In the genomic region with DNA sequence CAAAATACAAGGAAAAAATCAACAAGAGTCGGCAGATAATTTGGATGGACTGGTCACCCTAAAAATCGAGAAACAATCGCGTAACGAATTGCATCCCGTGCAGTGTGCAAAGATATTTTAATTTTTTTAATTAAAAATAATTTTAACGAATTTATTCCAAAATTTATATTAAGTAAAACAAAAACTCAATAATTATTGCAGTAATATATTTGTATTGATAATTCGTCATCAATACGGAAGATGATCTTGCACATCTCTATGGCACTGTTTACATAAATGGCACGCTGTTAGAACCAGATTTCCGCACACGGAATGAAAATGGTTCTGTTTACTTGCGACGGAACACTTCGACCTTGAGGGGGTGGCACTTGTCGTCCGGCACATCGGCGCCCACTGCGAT, we compare ENCODE assay signal across 1 fruit fly cellular context.
TF ChIP-seq lines count a peak whose summit lies in the region.

A gene (minus strand): TSS at position 52 of the 400 bp plus-strand sequence.

TF ChIP-seq in whole organism, embryonic, 481 proteins besides CTCF, POLR2A, EP300 and RAD21 (continued from another document):
- TF ChIP-seq CG16779 (GFP tag; IDR thresholded peaks at IDR 0.05; lab: Robert Waterston, UW), result peak; percentile 84
- TF ChIP-seq CG12659 (GFP tag; optimal IDR thresholded peaks at IDR 0.05; lab: Kevin White, UChicago), result peak; percentile 93
- no peak for TF ChIP-seq CG5180 (GFP tag; optimal IDR thresholded peaks at IDR 0.05; lab: Kevin White, UChicago)
- TF ChIP-seq dmrt99B (tag; optimal IDR thresholded peaks at IDR 0.05; lab: Kevin White, UChicago), result peak; percentile 90
- no peak for TF ChIP-seq fru (optimal IDR thresholded peaks at IDR 0.05; lab: Kevin White, UChicago)
- TF ChIP-seq Ets97D (GFP tag; optimal IDR thresholded peaks at IDR 0.05; lab: Kevin White, UChicago), result peak; percentile 17
- peak; percentile 90 for TF ChIP-seq CG10979 (tag; optimal IDR thresholded peaks at IDR 0.05; lab: Kevin White, UChicago)
- TF ChIP-seq jigr1 (GFP tag; IDR thresholded peaks at IDR 0.05; lab: Robert Waterston, UW), result peak; percentile 92
- TF ChIP-seq twi (tag; optimal IDR thresholded peaks at IDR 0.05; lab: Kevin White, UChicago), result peak; percentile 80
- TF ChIP-seq chm (GFP tag; IDR thresholded peaks at IDR 0.05; lab: Robert Waterston, UW), result peak; percentile 74
- no peak for TF ChIP-seq CG6854 (GFP tag; optimal IDR thresholded peaks at IDR 0.05; lab: Kevin White, UChicago)
- TF ChIP-seq bsh (GFP tag; optimal IDR thresholded peaks at IDR 0.05; lab: Kevin White, UChicago), result peak; percentile 44 to 93
- TF ChIP-seq cas (GFP tag; IDR thresholded peaks at IDR 0.05; lab: Robert Waterston, UW), result peak; percentile 93
- TF ChIP-seq Aef1 (GFP tag; IDR thresholded peaks at IDR 0.05; lab: Robert Waterston, UW), result peak; percentile 97
- TF ChIP-seq seq (GFP tag; IDR thresholded peaks at IDR 0.05; lab: Robert Waterston, UW), result peak; percentile 88
- peak; percentile 92 for TF ChIP-seq az2 (GFP tag; optimal IDR thresholded peaks at IDR 0.05; lab: Kevin White, UChicago)
- peak; percentile 89 for TF ChIP-seq Ravus (GFP tag; IDR thresholded peaks at IDR 0.05; lab: Robert Waterston, UW)
- TF ChIP-seq prd (optimal IDR thresholded peaks at IDR 0.05; lab: Kevin White, UChicago), result no peak
- peak; percentile 99 for TF ChIP-seq prd (GFP tag; IDR thresholded peaks at IDR 0.05; lab: Robert Waterston, UW)
- TF ChIP-seq CoRest (tag; optimal IDR thresholded peaks at IDR 0.05; lab: Kevin White, UChicago), result peak; percentile 94
- no peak for TF ChIP-seq ERR (GFP tag; optimal IDR thresholded peaks at IDR 0.05; lab: Kevin White, UChicago)
- peak; percentile 78 for TF ChIP-seq CG18619 (GFP tag; optimal IDR thresholded peaks at IDR 0.05; lab: Kevin White, UChicago)
- TF ChIP-seq Fer1 (GFP tag; optimal IDR thresholded peaks at IDR 0.05; lab: Kevin White, UChicago), result peak; percentile 89
- TF ChIP-seq Blimp-1 (GFP tag; optimal IDR thresholded peaks at IDR 0.05; lab: Kevin White, UChicago), result peak; percentile 91
- TF ChIP-seq CG1602 (GFP tag; optimal IDR thresholded peaks at IDR 0.05; lab: Kevin White, UChicago), result peak; percentile 92
- TF ChIP-seq CG14710 (tag; optimal IDR thresholded peaks at IDR 0.05; lab: Kevin White, UChicago), result peak; percentile 96
- TF ChIP-seq btn (GFP tag; optimal IDR thresholded peaks at IDR 0.05; lab: Kevin White, UChicago), result no peak
- TF ChIP-seq Dek (tag; optimal IDR thresholded peaks at IDR 0.05; lab: Kevin White, UChicago), result peak; percentile 90
- peak; percentile 97 for TF ChIP-seq CG11456 (GFP tag; IDR thresholded peaks at IDR 0.05; lab: Robert Waterston, UW)
- peak; percentile 97 for TF ChIP-seq CG31441 (GFP tag; IDR thresholded peaks at IDR 0.05; lab: Robert Waterston, UW)
- peak; percentile 90 for TF ChIP-seq dimm (GFP tag; IDR thresholded peaks at IDR 0.05; lab: Robert Waterston, UW)
- TF ChIP-seq rib (GFP tag; IDR thresholded peaks at IDR 0.05; lab: Robert Waterston, UW), result peak; percentile 92
- no peak for TF ChIP-seq ems (GFP tag; optimal IDR thresholded peaks at IDR 0.05; lab: Kevin White, UChicago)
- peak; percentile 97 for TF ChIP-seq CG2712 (tag; optimal IDR thresholded peaks at IDR 0.05; lab: Kevin White, UChicago)
- TF ChIP-seq Nf-YC (tag; optimal IDR thresholded peaks at IDR 0.05; lab: Kevin White, UChicago), result peak; percentile 79
- peak; percentile 98 for TF ChIP-seq CG14667 (GFP tag; IDR thresholded peaks at IDR 0.05; lab: Robert Waterston, UW)
- TF ChIP-seq CG2120 (GFP tag; optimal IDR thresholded peaks at IDR 0.05; lab: Kevin White, UChicago), result peak; percentile 85
- TF ChIP-seq CG3847 (GFP tag; IDR thresholded peaks at IDR 0.05; lab: Robert Waterston, UW), result peak; percentile 97
- peak in 1 of 2 experiments; percentile 33 for TF ChIP-seq crp (GFP tag; optimal IDR thresholded peaks at IDR 0.05; lab: Kevin White, UChicago)
- peak; percentile 91 for TF ChIP-seq NfI (GFP tag; optimal IDR thresholded peaks at IDR 0.05; lab: Kevin White, UChicago)
- peak; percentile 88 for TF ChIP-seq HmgZ (tag; optimal IDR thresholded peaks at IDR 0.05; lab: Kevin White, UChicago)
- peak; percentile 31 for TF ChIP-seq Atf-2 (GFP tag; optimal IDR thresholded peaks at IDR 0.05; lab: Kevin White, UChicago)
- TF ChIP-seq B-H1 (GFP tag; IDR thresholded peaks at IDR 0.05; lab: Robert Waterston, UW), result peak; percentile 96
- no peak for TF ChIP-seq pros (GFP tag; optimal IDR thresholded peaks at IDR 0.05; lab: Kevin White, UChicago)
- no peak for TF ChIP-seq NC2α (GFP tag; optimal IDR thresholded peaks at IDR 0.05; lab: Kevin White, UChicago)
- no peak for TF ChIP-seq NC2β (GFP tag; optimal IDR thresholded peaks at IDR 0.05; lab: Kevin White, UChicago)
- no peak for TF ChIP-seq CG12236 (GFP tag; optimal IDR thresholded peaks at IDR 0.05; lab: Kevin White, UChicago)
- peak; percentile 84 for TF ChIP-seq trh (GFP tag; optimal IDR thresholded peaks at IDR 0.05; lab: Kevin White, UChicago)
- TF ChIP-seq danr (GFP tag; IDR thresholded peaks at IDR 0.05; lab: Robert Waterston, UW), result peak; percentile 92
- no peak for TF ChIP-seq CG3995 (GFP tag; optimal IDR thresholded peaks at IDR 0.05; lab: Kevin White, UChicago)
- peak; percentile 7 for TF ChIP-seq CG7786 (GFP tag; optimal IDR thresholded peaks at IDR 0.05; lab: Kevin White, UChicago)
- peak; percentile 91 for TF ChIP-seq NFAT (GFP tag; IDR thresholded peaks at IDR 0.05; lab: Robert Waterston, UW)
- no peak for TF ChIP-seq CG11398 (GFP tag; optimal IDR thresholded peaks at IDR 0.05; lab: Kevin White, UChicago)
- no peak for TF ChIP-seq CG1603 (tag; optimal IDR thresholded peaks at IDR 0.05; lab: Kevin White, UChicago)
- TF ChIP-seq br (optimal IDR thresholded peaks at IDR 0.05; lab: Kevin White, UChicago), result no peak
- no peak for TF ChIP-seq NK7.1 (GFP tag; optimal IDR thresholded peaks at IDR 0.05; lab: Kevin White, UChicago)
- no peak for TF ChIP-seq bigmax (GFP tag; optimal IDR thresholded peaks at IDR 0.05; lab: Kevin White, UChicago)
- peak; percentile 98 for TF ChIP-seq CG34422 (GFP tag; IDR thresholded peaks at IDR 0.05; lab: Robert Waterston, UW)
- TF ChIP-seq hkb (optimal IDR thresholded peaks at IDR 0.05; lab: Kevin White, UChicago), result no peak
- peak; percentile 93 for TF ChIP-seq hkb (GFP tag; IDR thresholded peaks at IDR 0.05; lab: Robert Waterston, UW)
- peak; percentile 96 for TF ChIP-seq CG4730 (GFP tag; IDR thresholded peaks at IDR 0.05; lab: Robert Waterston, UW)
- TF ChIP-seq scrt (GFP tag; optimal IDR thresholded peaks at IDR 0.05; lab: Kevin White, UChicago), result peak; percentile 77
- peak; percentile 87 for TF ChIP-seq Oaz (GFP tag; IDR thresholded peaks at IDR 0.05; lab: Robert Waterston, UW)
- TF ChIP-seq CG14441 (GFP tag; IDR thresholded peaks at IDR 0.05; lab: Robert Waterston, UW), result peak; percentile 98
- peak; percentile 24 for TF ChIP-seq CG33213 (GFP tag; optimal IDR thresholded peaks at IDR 0.05; lab: Kevin White, UChicago)
- TF ChIP-seq CG6689 (GFP tag; IDR thresholded peaks at IDR 0.05; lab: Robert Waterston, UW), result peak; percentile 97
- peak; percentile 98 for TF ChIP-seq CG32532 (GFP tag; IDR thresholded peaks at IDR 0.05; lab: Robert Waterston, UW)
- peak; percentile 92 for TF ChIP-seq Doc2 (GFP tag; IDR thresholded peaks at IDR 0.05; lab: Robert Waterston, UW)
- no peak for TF ChIP-seq usp (GFP tag; optimal IDR thresholded peaks at IDR 0.05; lab: Kevin White, UChicago)
- peak; percentile 53 for TF ChIP-seq pnt (GFP tag; optimal IDR thresholded peaks at IDR 0.05; lab: Kevin White, UChicago)
- TF ChIP-seq sr (GFP tag; IDR thresholded peaks at IDR 0.05; lab: Robert Waterston, UW), result no peak
- peak; percentile 96 for TF ChIP-seq Ada2b (GFP tag; IDR thresholded peaks at IDR 0.05; lab: Robert Waterston, UW)
- TF ChIP-seq CG12219 (GFP tag; optimal IDR thresholded peaks at IDR 0.05; lab: Kevin White, UChicago), result peak; percentile 40
- peak; percentile 70 for TF ChIP-seq org-1 (GFP tag; optimal IDR thresholded peaks at IDR 0.05; lab: Kevin White, UChicago)
- TF ChIP-seq CG8478 (optimal IDR thresholded peaks at IDR 0.05; lab: Kevin White, UChicago), result no peak
- peak; percentile 97 for TF ChIP-seq dysf (GFP tag; IDR thresholded peaks at IDR 0.05; lab: Robert Waterston, UW)
- TF ChIP-seq CG2875 (GFP tag; optimal IDR thresholded peaks at IDR 0.05; lab: Kevin White, UChicago), result peak; percentile 66
- peak; percentile 99 for TF ChIP-seq CG6272 (GFP tag; IDR thresholded peaks at IDR 0.05; lab: Robert Waterston, UW)
- peak; percentile 74 for TF ChIP-seq onecut (GFP tag; IDR thresholded peaks at IDR 0.05; lab: Robert Waterston, UW)
- peak; percentile 31 to 93 for TF ChIP-seq dpn (GFP tag; optimal IDR thresholded peaks at IDR 0.05; lab: Kevin White, UChicago)
- TF ChIP-seq Ptx1 (GFP tag; IDR thresholded peaks at IDR 0.05; lab: Robert Waterston, UW), result peak; percentile 99
- TF ChIP-seq Deaf1 (tag; optimal IDR thresholded peaks at IDR 0.05; lab: Kevin White, UChicago), result no peak
- peak; percentile 46 for TF ChIP-seq CG9797 (GFP tag; optimal IDR thresholded peaks at IDR 0.05; lab: Kevin White, UChicago)
- TF ChIP-seq Scr (GFP tag; IDR thresholded peaks at IDR 0.05; lab: Robert Waterston, UW; ENCODE audit: partially characterized antibody), result peak; percentile 61; the same call in 1 of the 2 replicates
- peak; percentile 42 for TF ChIP-seq CG15073 (GFP tag; optimal IDR thresholded peaks at IDR 0.05; lab: Kevin White, UChicago)
- TF ChIP-seq CG32767 (GFP tag; IDR thresholded peaks at IDR 0.05; lab: Robert Waterston, UW), result peak; percentile 93
- peak; percentile 48 for TF ChIP-seq fu2 (GFP tag; optimal IDR thresholded peaks at IDR 0.05; lab: Kevin White, UChicago)
- TF ChIP-seq CG4360 (GFP tag; IDR thresholded peaks at IDR 0.05; lab: Robert Waterston, UW), result peak; percentile 73
- no peak for TF ChIP-seq da (GFP tag; optimal IDR thresholded peaks at IDR 0.05; lab: Kevin White, UChicago)
- peak; percentile 68 for TF ChIP-seq CrebB (tag; optimal IDR thresholded peaks at IDR 0.05; lab: Kevin White, UChicago)
- TF ChIP-seq Fer3 (tag; optimal IDR thresholded peaks at IDR 0.05; lab: Kevin White, UChicago), result peak; percentile 92
- peak; percentile 77 for TF ChIP-seq CG11723 (GFP tag; optimal IDR thresholded peaks at IDR 0.05; lab: Kevin White, UChicago)
- no peak for TF ChIP-seq Lhr (GFP tag; optimal IDR thresholded peaks at IDR 0.05; lab: Kevin White, UChicago)
- peak; percentile 73 for TF ChIP-seq CG33557 (GFP tag; optimal IDR thresholded peaks at IDR 0.05; lab: Kevin White, UChicago)
- no peak for TF ChIP-seq Hmx (GFP tag; optimal IDR thresholded peaks at IDR 0.05; lab: Kevin White, UChicago)
- TF ChIP-seq trem (tag; optimal IDR thresholded peaks at IDR 0.05; lab: Kevin White, UChicago), result peak; percentile 91
- TF ChIP-seq ase (GFP tag; IDR thresholded peaks at IDR 0.05; lab: Robert Waterston, UW), result peak; percentile 96
- TF ChIP-seq Hsf (GFP tag; optimal IDR thresholded peaks at IDR 0.05; lab: Kevin White, UChicago), result peak; percentile 61
- TF ChIP-seq CG4617 (GFP tag; optimal IDR thresholded peaks at IDR 0.05; lab: Kevin White, UChicago; ENCODE audit: borderline replicate concordance), result peak; percentile 89
- TF ChIP-seq grau (tag; optimal IDR thresholded peaks at IDR 0.05; lab: Kevin White, UChicago), result peak; percentile 91
- TF ChIP-seq zfh2 (GFP tag; optimal IDR thresholded peaks at IDR 0.05; lab: Kevin White, UChicago), result peak; percentile 79
- TF ChIP-seq CG10267 (tag; optimal IDR thresholded peaks at IDR 0.05; lab: Kevin White, UChicago), result peak; percentile 89
- TF ChIP-seq CG8290 (GFP tag; optimal IDR thresholded peaks at IDR 0.05; lab: Kevin White, UChicago), result peak; percentile 86
- peak in 1 of 2 experiments; percentile 59 for TF ChIP-seq CG8290 (tag; optimal IDR thresholded peaks at IDR 0.05; lab: Kevin White, UChicago)
- TF ChIP-seq nau (GFP tag; optimal IDR thresholded peaks at IDR 0.05; lab: Kevin White, UChicago), result no peak
- peak; percentile 93 for TF ChIP-seq lab (GFP tag; optimal IDR thresholded peaks at IDR 0.05; lab: Kevin White, UChicago)
- TF ChIP-seq Xrp1 (GFP tag; IDR thresholded peaks at IDR 0.05; lab: Robert Waterston, UW), result peak; percentile 98
- peak; percentile 97 for TF ChIP-seq lmd (GFP tag; IDR thresholded peaks at IDR 0.05; lab: Robert Waterston, UW)
- TF ChIP-seq lbe (GFP tag; optimal IDR thresholded peaks at IDR 0.05; lab: Kevin White, UChicago), result peak; percentile 90
- peak; percentile 62 for TF ChIP-seq CG7928 (GFP tag; optimal IDR thresholded peaks at IDR 0.05; lab: Kevin White, UChicago)
- TF ChIP-seq HHEX (GFP tag; optimal IDR thresholded peaks at IDR 0.05; lab: Kevin White, UChicago), result peak; percentile 90
- peak; percentile 53 for TF ChIP-seq pum (GFP tag; optimal IDR thresholded peaks at IDR 0.05; lab: Kevin White, UChicago)
- peak; percentile 19 for TF ChIP-seq fd102C (GFP tag; optimal IDR thresholded peaks at IDR 0.05; lab: Kevin White, UChicago)
- peak; percentile 98 for TF ChIP-seq al (GFP tag; IDR thresholded peaks at IDR 0.05; lab: Robert Waterston, UW)
- TF ChIP-seq D19B (GFP tag; optimal IDR thresholded peaks at IDR 0.05; lab: Kevin White, UChicago), result peak; percentile 75
- peak; percentile 59 for TF ChIP-seq Sry-β (GFP tag; optimal IDR thresholded peaks at IDR 0.05; lab: Kevin White, UChicago)
- peak; percentile 99 for TF ChIP-seq row (GFP tag; IDR thresholded peaks at IDR 0.05; lab: Robert Waterston, UW)
- peak; percentile 94 for TF ChIP-seq CG18262 (tag; optimal IDR thresholded peaks at IDR 0.05; lab: Kevin White, UChicago)
- peak; percentile 92 for TF ChIP-seq CG11504 (tag; optimal IDR thresholded peaks at IDR 0.05; lab: Kevin White, UChicago)
- peak; percentile 94 for TF ChIP-seq Drgx (GFP tag; IDR thresholded peaks at IDR 0.05; lab: Robert Waterston, UW)
- TF ChIP-seq Chrac-16 (GFP tag; optimal IDR thresholded peaks at IDR 0.05; lab: Kevin White, UChicago), result peak; percentile 87
- no peak for TF ChIP-seq mld (GFP tag; IDR thresholded peaks at IDR 0.05; lab: Robert Waterston, UW; ENCODE audit: partially characterized antibody)
- TF ChIP-seq CG16813 (GFP tag; IDR thresholded peaks at IDR 0.05; lab: Robert Waterston, UW; ENCODE audit: partially characterized antibody), result no peak; the same call in 2 of the 3 replicates
- TF ChIP-seq Stat92E (GFP tag; optimal IDR thresholded peaks at IDR 0.05; lab: Kevin White, UChicago), result peak in 1 of 3 experiments; percentile 36
- peak; percentile 95 for TF ChIP-seq CG17361 (GFP tag; IDR thresholded peaks at IDR 0.05; lab: Robert Waterston, UW)
- TF ChIP-seq CG4282 (GFP tag; optimal IDR thresholded peaks at IDR 0.05; lab: Kevin White, UChicago), result no peak
